Fruit fly (Drosophila melanogaster) whole organism, embryonic: ENCODE results near the gene sage.

ENCODE experiments used
- Adf1 ChIP-seq: fragments of 200-800 bp; sonication (Bioruptor generic); IDR thresholded peaks from 2 replicates; pipeline ENCODE4 v1.3.6; 2022; ENCODE audit warnings: missing biosample characterization, missing genetic modification characterization
- Atf3 ChIP-seq: fragments of 200-800 bp; sonication (Bioruptor generic); optimal IDR thresholded peaks from 3 replicates; lab custom pipeline; 2016; ENCODE audit warnings: missing biosample characterization, missing genetic modification characterization
- Atf6 ChIP-seq: fragments of 200-800 bp; sonication (Bioruptor generic); IDR thresholded peaks from 2 replicates; pipeline ENCODE4 v1.3.6; 2022; ENCODE audit warnings: missing biosample characterization, missing genetic modification characterization
- BtbVII ChIP-seq: fragments of 200-800 bp; sonication (Bioruptor generic); optimal IDR thresholded peaks from 3 replicates; lab custom pipeline; 2017; ENCODE audit warnings: missing biosample characterization, mild to moderate bottlenecking, missing genetic modification characterization
- CG10267 ChIP-seq: fragments of 200-800 bp; sonication (Bioruptor generic); optimal IDR thresholded peaks from 2 replicates; lab custom pipeline; 2018; ENCODE audit warnings: missing biosample characterization, mild to moderate bottlenecking, missing genetic modification characterization, moderate library complexity
- CG12155 ChIP-seq: fragments of 200-800 bp; sonication (Bioruptor generic); optimal IDR thresholded peaks from 3 replicates; lab custom pipeline; 2016; ENCODE audit warnings: missing biosample characterization, missing genetic modification characterization
- CG14965 ChIP-seq: fragments of 200-800 bp; sonication (Bioruptor generic); optimal IDR thresholded peaks from 2 replicates; lab custom pipeline; 2016; ENCODE audit warnings: missing biosample characterization, missing genetic modification characterization, borderline replicate concordance
- CG15011 ChIP-seq: fragments of 200-800 bp; sonication (Bioruptor generic); optimal IDR thresholded peaks from 3 replicates; lab custom pipeline; 2018; ENCODE audit warnings: missing biosample characterization, mild to moderate bottlenecking, missing genetic modification characterization
- CG17359 ChIP-seq: fragments of 200-800 bp; sonication (Bioruptor generic); optimal IDR thresholded peaks from 3 replicates; lab custom pipeline; 2018; ENCODE audit warnings: missing biosample characterization, mild to moderate bottlenecking, missing genetic modification characterization, moderate library complexity
- CG18599 ChIP-seq: fragments of 200-800 bp; sonication (Bioruptor generic); optimal IDR thresholded peaks from 3 replicates; lab custom pipeline; 2017; ENCODE audit warnings: missing biosample characterization, missing genetic modification characterization, mild to moderate bottlenecking, moderate library complexity, missing genetic modification reagents
- CG2712 ChIP-seq: fragments of 200-800 bp; optimal IDR thresholded peaks from 3 replicates; lab custom pipeline; 2019; ENCODE audit warnings: missing biosample characterization, mild to moderate bottlenecking, missing genetic modification characterization, moderate library complexity
- CG3726 ChIP-seq: fragments of 200-800 bp; sonication (Bioruptor generic); IDR thresholded peaks from 3 replicates; pipeline ENCODE4, ENCODE4 v1.3.6; 2022; ENCODE audit warnings: missing biosample characterization, missing genetic modification characterization
- CG3847 ChIP-seq: fragments of 200-800 bp; sonication (Bioruptor generic); IDR thresholded peaks from 2 replicates; pipeline ENCODE4 v1.3.6; 2022; ENCODE audit warnings: missing biosample characterization, missing genetic modification characterization
- CG4404 ChIP-seq: fragments of 200-800 bp; sonication (Bioruptor generic); IDR thresholded peaks from 2 replicates; pipeline ENCODE4 v1.3.6; 2022; ENCODE audit warnings: missing biosample characterization, missing genetic modification characterization
- CG4424 ChIP-seq: fragments of 200-800 bp; sonication (Bioruptor generic); optimal IDR thresholded peaks from 3 replicates; lab custom pipeline; 2016; ENCODE audit warnings: missing biosample characterization, missing genetic modification characterization
- CG4617 ChIP-seq: fragments of 200-800 bp; sonication (Bioruptor generic); optimal IDR thresholded peaks from 3 replicates; lab custom pipeline; 2016; ENCODE audit warnings: missing biosample characterization, missing genetic modification characterization, borderline replicate concordance
- CG4707 ChIP-seq: fragments of 200-800 bp; sonication (Bioruptor generic); optimal IDR thresholded peaks from 2 replicates; lab custom pipeline; 2018; ENCODE audit warnings: missing biosample characterization, mild to moderate bottlenecking, missing genetic modification characterization, moderate library complexity
- CG6175 ChIP-seq: fragments of 200-800 bp; sonication (Bioruptor generic); IDR thresholded peaks from 3 replicates; pipeline ENCODE4 v1.3.6; 2022; ENCODE audit warnings: missing biosample characterization, missing genetic modification characterization
- CG7357 ChIP-seq: fragments of 200-800 bp; sonication (Bioruptor generic); IDR thresholded peaks from 3 replicates; pipeline ENCODE4 v1.3.6; 2022; ENCODE audit warnings: missing biosample characterization, missing genetic modification characterization
- CG8388 ChIP-seq: fragments of 200-800 bp; sonication (Bioruptor generic); optimal IDR thresholded peaks from 2 replicates; lab custom pipeline; 2019; ENCODE audit warnings: missing biosample characterization, mild to moderate bottlenecking, missing genetic modification characterization, moderate library complexity
- Chrac-16 ChIP-seq: fragments of 200-800 bp; sonication (Bioruptor generic); optimal IDR thresholded peaks from 3 replicates; lab custom pipeline; 2016; ENCODE audit warnings: missing biosample characterization, missing genetic modification characterization
- D ChIP-seq, 2 experiments: fragments of 200-800 bp in 1 of 2; fragments of >200 bp in 1 of 2; sonication (Bioruptor generic) in 1 of 2; optimal IDR thresholded peaks; 2 replicates in 1 of 2; 3 replicates in 1 of 2; lab custom pipeline; 2017; ENCODE audit warnings: mild to moderate bottlenecking in 1 of 2, missing biosample characterization in 1 of 2, missing genetic modification characterization in 1 of 2, missing genetic modification reagents in 1 of 2
- D19B ChIP-seq: fragments of 200-800 bp; sonication (Bioruptor generic); optimal IDR thresholded peaks from 2 replicates; lab custom pipeline; 2017; ENCODE audit warnings: missing biosample characterization, mild to moderate bottlenecking, missing genetic modification characterization
- Dbx ChIP-seq: fragments of 200-800 bp; sonication (Bioruptor generic); IDR thresholded peaks from 3 replicates; pipeline ENCODE4 v1.3.6; 2022; ENCODE audit warnings: missing biosample characterization, missing genetic modification characterization
- E2f1 ChIP-seq: fragments of 200-800 bp; sonication (Bioruptor generic); IDR thresholded peaks from 2 replicates; pipeline ENCODE4 v1.3.6; 2022; ENCODE audit warnings: missing biosample characterization, missing genetic modification characterization
- Gsc ChIP-seq: fragments of 200-800 bp; sonication (Bioruptor generic); IDR thresholded peaks from 2 replicates; pipeline ENCODE4 v1.3.6; 2022; ENCODE audit warnings: missing biosample characterization, missing genetic modification characterization
- HLH3B ChIP-seq: fragments of 200-800 bp; sonication (Bioruptor generic); IDR thresholded peaks from 2 replicates; pipeline ENCODE4 v1.3.6; 2022; ENCODE audit warnings: missing biosample characterization, missing genetic modification characterization
- HmgD ChIP-seq: fragments of 200-800 bp; sonication (Bioruptor generic); optimal IDR thresholded peaks from 3 replicates; lab custom pipeline; 2016; ENCODE audit warnings: missing biosample characterization, missing genetic modification characterization
- HmgZ ChIP-seq: fragments of 200-800 bp; sonication (Bioruptor generic); optimal IDR thresholded peaks from 2 replicates; lab custom pipeline; 2018; ENCODE audit warnings: missing biosample characterization, mild to moderate bottlenecking, missing genetic modification characterization
- Med ChIP-seq: fragments of 200-800 bp; sonication (Bioruptor generic); peaks from one replicate; lab custom pipeline; 2016; ENCODE audit warnings: missing biosample characterization, missing genetic modification characterization, mild to moderate bottlenecking, inconsistent platforms, moderate library complexity
- Mrtf ChIP-seq: fragments of 200-800 bp; sonication (Bioruptor generic); IDR thresholded peaks from 3 replicates; pipeline ENCODE4 v1.3.6; 2022; ENCODE audit warnings: missing biosample characterization, missing genetic modification characterization
- Myb ChIP-seq: fragments of 200-800 bp; sonication (Bioruptor generic); optimal IDR thresholded peaks from 2 replicates; lab custom pipeline; 2016; ENCODE audit warnings: missing biosample characterization, missing genetic modification characterization
- Nf-YB ChIP-seq: fragments of 200-800 bp; sonication (Bioruptor generic); optimal IDR thresholded peaks from 3 replicates; lab custom pipeline; 2019; ENCODE audit warnings: missing biosample characterization, mild to moderate bottlenecking, missing genetic modification characterization, moderate library complexity
- NfI ChIP-seq: fragments of 200-800 bp; sonication (Bioruptor generic); optimal IDR thresholded peaks from 3 replicates; lab custom pipeline; 2018; ENCODE audit warnings: missing biosample characterization, mild to moderate bottlenecking, missing genetic modification characterization, moderate library complexity
- PHDP ChIP-seq: fragments of 200-800 bp; sonication (Bioruptor generic); optimal IDR thresholded peaks from 3 replicates; lab custom pipeline; 2018; ENCODE audit warnings: missing biosample characterization, mild to moderate bottlenecking, missing genetic modification characterization, moderate library complexity
- Tbp ChIP-seq: fragments of >200 bp; optimal IDR thresholded peaks from 2 replicates; lab custom pipeline; 2018; ENCODE audit warnings: missing biosample characterization, missing genetic modification characterization
- ab ChIP-seq: fragments of 200-800 bp; sonication (Bioruptor generic); optimal IDR thresholded peaks from 2 replicates; lab custom pipeline; 2016; ENCODE audit warnings: missing biosample characterization, missing genetic modification characterization
- bbx ChIP-seq: fragments of 200-800 bp; sonication (Bioruptor generic); IDR thresholded peaks from 2 replicates; pipeline ENCODE4 v1.3.6; 2022; ENCODE audit warnings: missing biosample characterization, missing genetic modification characterization; ENCODE audit not compliant: partially characterized antibody
- chif ChIP-seq, 2 experiments: fragments of 200-800 bp; sonication (Bioruptor generic); optimal IDR thresholded peaks; 3 replicates each; lab custom pipeline; 2016; ENCODE audit warnings: missing biosample characterization in 2 of 2, missing genetic modification characterization in 2 of 2
- ewg ChIP-seq: fragments of 200-800 bp; sonication (Bioruptor generic); optimal IDR thresholded peaks from 3 replicates; lab custom pipeline; 2017; ENCODE audit warnings: mild to moderate bottlenecking, missing biosample characterization, missing genetic modification reagents, missing genetic modification characterization
- fd96Cb ChIP-seq: fragments of 200-800 bp; sonication (Bioruptor generic); optimal IDR thresholded peaks from 2 replicates; lab custom pipeline; 2018; ENCODE audit warnings: missing biosample characterization, mild to moderate bottlenecking, missing genetic modification characterization, moderate library complexity
- ham ChIP-seq: fragments of 200-800 bp; sonication (Bioruptor generic); IDR thresholded peaks from 2 replicates; pipeline ENCODE4 v1.3.6; 2022; ENCODE audit warnings: missing biosample characterization, missing genetic modification characterization
- jumu ChIP-seq: fragments of 200-800 bp; sonication (Bioruptor generic); optimal IDR thresholded peaks from 3 replicates; lab custom pipeline; 2016; ENCODE audit warnings: missing biosample characterization, missing genetic modification characterization
- kay ChIP-seq: fragments of 200-800 bp; sonication (Bioruptor generic); optimal IDR thresholded peaks from 2 replicates; lab custom pipeline; 2016; ENCODE audit warnings: missing biosample characterization, missing genetic modification characterization
- pnt ChIP-seq: fragments of 200-800 bp; sonication (Bioruptor generic); optimal IDR thresholded peaks from 3 replicates; lab custom pipeline; 2016; ENCODE audit warnings: missing biosample characterization, missing genetic modification characterization
- ro ChIP-seq: fragments of 200-800 bp; sonication (Bioruptor generic); IDR thresholded peaks from 2 replicates; pipeline ENCODE4 v1.3.6; 2022; ENCODE audit warnings: missing biosample characterization, missing genetic modification characterization
- sd ChIP-seq: fragments of 200-800 bp; sonication (Bioruptor generic); optimal IDR thresholded peaks from 3 replicates; lab custom pipeline; 2018; ENCODE audit warnings: missing biosample characterization, mild to moderate bottlenecking, missing genetic modification characterization, moderate library complexity
- unc-4 ChIP-seq: fragments of 200-800 bp; sonication (Bioruptor generic); IDR thresholded peaks from 2 replicates; pipeline ENCODE4 v1.3.6; 2022; ENCODE audit warnings: missing biosample characterization, missing genetic modification characterization; ENCODE audit not compliant: partially characterized antibody
- wek ChIP-seq: fragments of 200-800 bp; sonication (Bioruptor generic); optimal IDR thresholded peaks from 3 replicates; lab custom pipeline; 2018; ENCODE audit warnings: missing biosample characterization, mild to moderate bottlenecking, missing genetic modification characterization, moderate library complexity
- yki ChIP-seq: fragments of >200 bp; optimal IDR thresholded peaks from 3 replicates; lab custom pipeline; 2018
- zen2 ChIP-seq: fragments of 200-800 bp; sonication (Bioruptor generic); IDR thresholded peaks from 3 replicates; pipeline ENCODE4 v1.3.6; 2022; ENCODE audit warnings: missing biosample characterization, missing genetic modification characterization; ENCODE audit not compliant: partially characterized antibody

Gene sage

dm6 chr3R:9229996-9230601 lies 33.8 kb downstream of the sage start (continued):
- TF ChIP-seq D (optimal IDR thresholded peaks at IDR 0.05; lab: Kevin White, UChicago) (no peak), D (GFP tag; optimal IDR thresholded peaks at IDR 0.05; lab: Kevin White, UChicago) (no peak), bbx (GFP tag; lab: Robert Waterston, UW) (no peak), zen2 (GFP tag; lab: Robert Waterston, UW) (no peak), CG4617 (no peak), CG4404 (no peak), chif (GFP tag; optimal IDR thresholded peaks at IDR 0.05; lab: Kevin White, UChicago) (peak; percentile 24 to 27), CG4707 (no peak), NfI (GFP tag; lab: Kevin White, UChicago) (no peak), D19B (peak; percentile 89), Gsc (GFP tag; lab: Robert Waterston, UW) (no peak), Mrtf (GFP tag; lab: Robert Waterston, UW) (no peak), CG2712 (peak; percentile 22), kay (GFP tag; lab: Kevin White, UChicago) (no peak), Nf-YB (GFP tag; lab: Kevin White, UChicago) (peak; percentile 2), CG14965 (GFP tag; lab: Kevin White, UChicago) (no peak), HmgZ (tag; lab: Kevin White, UChicago) (no peak), CG7357 (GFP tag; lab: Robert Waterston, UW) (no peak), HmgD (GFP tag; lab: Kevin White, UChicago) (no peak), E2f1 (GFP tag; lab: Robert Waterston, UW) (no peak), Myb (GFP tag; lab: Kevin White, UChicago) (no peak), CG4424 (GFP tag; lab: Kevin White, UChicago) (peak; percentile 2), sd (no peak), Adf1 (GFP tag; lab: Robert Waterston, UW) (no peak), unc-4 (GFP tag; lab: Robert Waterston, UW) (no peak), jumu (GFP tag; lab: Kevin White, UChicago) (no peak), CG8388 (GFP tag; lab: Kevin White, UChicago) (no peak), PHDP (tag; lab: Kevin White, UChicago) (peak; percentile 29), CG17359 (tag; lab: Kevin White, UChicago) (peak; percentile 24), Med (GFP tag; lab: Kevin White, UChicago) (peak; percentile 56), pnt (GFP tag; lab: Kevin White, UChicago) (no peak), CG6175 (GFP tag; lab: Robert Waterston, UW) (no peak), Chrac-16 (peak; percentile 5), Atf6 (GFP tag; lab: Robert Waterston, UW) (no peak), HLH3B (GFP tag; lab: Robert Waterston, UW) (no peak), yki (lab: Kevin White, UChicago) (no peak), Atf3 (GFP tag; lab: Kevin White, UChicago) (no peak), ro (GFP tag; lab: Robert Waterston, UW) (no peak), wek (GFP tag; lab: Kevin White, UChicago) (no peak), CG12155 (peak; percentile 2), CG18599 (GFP tag; lab: Kevin White, UChicago) (peak; percentile 7), CG3726 (no peak), CG10267 (tag; lab: Kevin White, UChicago) (no peak), BtbVII (GFP tag; lab: Kevin White, UChicago) (peak; percentile 2), CG3847 (GFP tag; lab: Robert Waterston, UW) (no peak), Dbx (GFP tag; lab: Robert Waterston, UW) (no peak), CG15011 (GFP tag; lab: Kevin White, UChicago) (no peak), ewg (GFP tag; lab: Kevin White, UChicago) (peak; percentile 9), Tbp (no peak), ham (GFP tag; lab: Robert Waterston, UW) (no peak), fd96Cb (tag; lab: Kevin White, UChicago) (no peak), ab (no peak)
